Worm (Caenorhabditis elegans) whole organism, L4 larva: ENCODE data around the gene srw-135.

Experiments used
- ZK337.2 ChIP-seq: fragments of 200-800 bp; sonication (Bioruptor generic); IDR thresholded peaks from 2 replicates; pipeline ENCODE4 v1.3.6; 2022; ENCODE audit warnings: missing genetic modification reagents, missing genetic modification characterization, missing compliant biosample characterization
- ama-1 ChIP-seq: fragments of 150-350 bp; optimal IDR thresholded peaks from 2 replicates; lab custom pipeline; 2014; ENCODE audit warnings: inconsistent platforms, mixed read lengths
- attf-4 ChIP-seq: sonication (generic microtip); optimal IDR thresholded peaks from 3 replicates; lab custom pipeline; 2017; ENCODE audit warnings: missing biosample characterization, missing genetic modification characterization
- egl-27 ChIP-seq: sonication (generic microtip); optimal IDR thresholded peaks from 3 replicates; lab custom pipeline; 2017; ENCODE audit warnings: missing biosample characterization, missing genetic modification reagents, missing genetic modification characterization
- fkh-10 ChIP-seq: fragments of 150-350 bp; optimal IDR thresholded peaks from 2 replicates; lab custom pipeline; 2014; ENCODE audit warnings: missing biosample characterization, missing genetic modification reagents, missing genetic modification characterization
- lin-13 ChIP-seq: fragments of 150-350 bp; optimal IDR thresholded peaks from 2 replicates; lab custom pipeline; 2014; ENCODE audit warnings: missing biosample characterization, missing genetic modification reagents, missing genetic modification characterization
- lin-15B ChIP-seq: fragments of 150-350 bp; sonication (generic microtip); optimal IDR thresholded peaks from 3 replicates; lab custom pipeline; 2014; ENCODE audit warnings: missing biosample characterization, missing genetic modification characterization
- nhr-28 ChIP-seq: fragments of 150-350 bp; optimal IDR thresholded peaks from 2 replicates; lab custom pipeline; 2014; ENCODE audit warnings: missing biosample characterization, missing genetic modification characterization
- nhr-6 ChIP-seq: fragments of 150-350 bp; optimal IDR thresholded peaks from 2 replicates; lab custom pipeline; 2014; ENCODE audit warnings: missing biosample characterization, missing genetic modification characterization
- pha-4 ChIP-seq, 2 experiments: fragments of 150-350 bp in 1 of 2; fragments of 200-800 bp in 1 of 2; sonication (Bioruptor generic) in 1 of 2; IDR thresholded peaks in 1 of 2; optimal IDR thresholded peaks in 1 of 2; 2 replicates each; pipeline versions ENCODE4 v1.3.6 to Lab custom; 2014 to 2022; ENCODE audit warnings: missing genetic modification characterization in 2 of 2, missing genetic modification reagents in 2 of 2, missing biosample characterization in 1 of 2, missing compliant biosample characterization in 1 of 2
- vab-7 ChIP-seq: fragments of 200-800 bp; sonication (Bioruptor generic); IDR thresholded peaks from 2 replicates; pipeline ENCODE4 v1.3.6; 2022; ENCODE audit warnings: missing genetic modification reagents, missing genetic modification characterization, missing compliant biosample characterization
- zfp-2 ChIP-seq: sonication (generic microtip); optimal IDR thresholded peaks from 2 replicates; lab custom pipeline; 2016; ENCODE audit warnings: mild to moderate bottlenecking, missing genetic modification characterization, missing compliant biosample characterization
- zip-2 ChIP-seq: fragments of 150-350 bp; optimal IDR thresholded peaks from 2 replicates; lab custom pipeline; 2014; ENCODE audit warnings: missing biosample characterization, missing genetic modification characterization
- ztf-11 ChIP-seq: fragments of 150-350 bp; optimal IDR thresholded peaks from 2 replicates; lab custom pipeline; 2014; ENCODE audit warnings: missing biosample characterization, missing genetic modification characterization

DNA sequence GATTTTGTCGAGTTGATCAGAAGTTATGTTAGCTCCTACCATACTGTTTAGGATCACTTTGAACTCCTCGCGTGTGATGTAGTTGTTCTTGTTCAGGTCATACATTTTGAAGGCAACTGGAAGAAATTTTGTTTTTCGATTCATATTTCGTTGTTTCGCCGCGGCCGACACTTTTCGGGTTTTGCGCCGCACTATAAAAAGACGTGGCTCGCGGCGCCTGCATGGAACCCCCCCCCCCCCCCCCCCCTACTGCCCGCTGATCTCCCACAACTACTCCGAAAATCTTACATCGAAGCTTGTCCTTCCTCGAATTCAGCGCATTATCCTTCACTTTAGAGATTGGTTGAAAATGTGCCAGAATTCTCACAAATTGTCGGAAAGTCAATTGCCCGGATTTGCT, 26.8 kb upstream of the srw-135 start:
- no peak for TF ChIP-seq ztf-11 (tag; lab: Kevin White, UChicago)
- no peak for TF ChIP-seq attf-4 (tag; lab: Kevin White, UChicago)
- no peak for TF ChIP-seq fkh-10 (GFP tag; lab: Kevin White, UChicago)
- TF ChIP-seq ZK337.2 (GFP tag; lab: Robert Waterston, UW) = no peak
- TF ChIP-seq vab-7 (GFP tag; lab: Robert Waterston, UW) = no peak
- no peak for TF ChIP-seq lin-13 (GFP tag; lab: Kevin White, UChicago)
- TF ChIP-seq lin-15B (tag; lab: Kevin White, UChicago) = no peak
- TF ChIP-seq nhr-6 = no peak
- TF ChIP-seq zip-2 (tag; lab: Kevin White, UChicago) = no peak
- TF ChIP-seq ama-1 (lab: Kevin White, UChicago) = no peak
- TF ChIP-seq pha-4 (GFP tag; IDR thresholded peaks at IDR 0.05; lab: Robert Waterston, UW) = no peak
- TF ChIP-seq pha-4 (tag; optimal IDR thresholded peaks at IDR 0.05; lab: Kevin White, UChicago) = no peak
- no peak for TF ChIP-seq zfp-2 (tag; lab: Kevin White, UChicago)
- TF ChIP-seq egl-27 (tag; lab: Kevin White, UChicago) = no peak
- no peak for TF ChIP-seq nhr-28 (tag; lab: Kevin White, UChicago)
